Worm (Caenorhabditis elegans) whole organism, early embryonic: ENCODE measurements around the gene C56A3.5.

Experiments used
- B0310.2 ChIP-seq: sonication (generic microtip); optimal IDR thresholded peaks from 2 replicates; lab custom pipeline; 2016; ENCODE audit warnings: mild to moderate bottlenecking, missing genetic modification characterization, missing compliant biosample characterization
- aly-1 ChIP-seq: sonication (generic microtip); optimal IDR thresholded peaks from 2 replicates; lab custom pipeline; 2016; ENCODE audit warnings: missing genetic modification characterization, missing compliant biosample characterization
- ama-1 ChIP-seq: fragments of 150-350 bp; optimal IDR thresholded peaks from 2 replicates; lab custom pipeline; 2014
- ets-7 ChIP-seq: sonication (generic microtip); optimal IDR thresholded peaks from 2 replicates; lab custom pipeline; 2016; ENCODE audit warnings: missing genotype, missing genetic modification characterization, missing compliant biosample characterization
- flt-1 ChIP-seq: fragments of 200-800 bp; sonication (Bioruptor generic); IDR thresholded peaks from 2 replicates; pipeline ENCODE4 v1.3.6; 2022; ENCODE audit warnings: missing genetic modification characterization, missing compliant biosample characterization
- hmbx-1 ChIP-seq: sonication (generic microtip); optimal IDR thresholded peaks from 2 replicates; lab custom pipeline; 2016; ENCODE audit warnings: mild to moderate bottlenecking, missing genetic modification characterization, missing compliant biosample characterization
- pes-1 ChIP-seq: fragments of 200-800 bp; sonication (Bioruptor generic); IDR thresholded peaks from 2 replicates; pipeline ENCODE4 v1.3.6; 2022; ENCODE audit warnings: missing genetic modification reagents, missing genetic modification characterization, missing compliant biosample characterization
- sea-1 ChIP-seq: fragments of 200-800 bp; sonication (Bioruptor generic); conservative IDR thresholded peaks from 2 replicates; pipeline ENCODE4 v1.3.6; 2022; ENCODE audit warnings: missing genetic modification characterization, missing compliant biosample characterization

DNA sequence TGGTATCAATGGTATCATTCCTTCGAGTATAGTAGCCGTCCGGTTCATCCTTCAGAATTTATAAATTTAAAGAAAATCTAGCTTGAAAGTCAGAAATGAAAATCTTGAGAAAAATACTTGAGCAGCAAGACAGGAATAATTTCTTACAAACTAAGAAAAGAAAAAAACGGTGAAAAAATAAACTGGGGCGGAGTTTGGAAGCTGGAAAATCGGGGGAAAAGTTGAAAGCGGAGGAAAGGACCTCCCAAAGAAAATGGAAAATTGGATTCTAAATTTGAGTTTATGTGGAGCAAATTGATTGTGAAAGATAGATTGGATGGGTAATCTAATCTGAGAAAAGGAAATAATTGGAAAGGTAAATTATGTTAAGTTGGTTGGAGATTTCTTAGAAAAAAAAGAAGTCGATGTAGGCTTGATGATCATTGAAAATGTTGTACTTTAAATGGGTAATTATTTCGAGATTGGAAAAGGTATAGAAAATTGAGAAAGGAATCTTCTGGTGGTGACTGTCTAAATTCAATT, 15.6 kb upstream of the C56A3.5 start, which contains the start of gene frpr-5:
- TF ChIP-seq ama-1 (no peak), sea-1 (GFP tag; lab: Robert Waterston, UW) (no peak), pes-1 (GFP tag; lab: Robert Waterston, UW) (no peak), ets-7 (no peak), B0310.2 (tag; lab: Kevin White, UChicago) (no peak), aly-1 (no peak), hmbx-1 (tag; lab: Kevin White, UChicago) (no peak), flt-1 (GFP tag; lab: Robert Waterston, UW) (no peak)
